Worm (Caenorhabditis elegans) whole organism, early embryonic: ENCODE data around the gene W05B2.2.

ENCODE experiments used
- B0310.2 ChIP-seq: sonication (generic microtip); optimal IDR thresholded peaks from 2 replicates; lab custom pipeline; 2016; ENCODE audit warnings: mild to moderate bottlenecking, missing genetic modification characterization, missing compliant biosample characterization
- F13C5.2 ChIP-seq: sonication (generic microtip); optimal IDR thresholded peaks from 2 replicates; lab custom pipeline; 2017; ENCODE audit warnings: mild to moderate bottlenecking, missing genetic modification characterization, inconsistent platforms, missing compliant biosample characterization
- aly-1 ChIP-seq: sonication (generic microtip); optimal IDR thresholded peaks from 2 replicates; lab custom pipeline; 2016; ENCODE audit warnings: missing genetic modification characterization, missing compliant biosample characterization
- ama-1 ChIP-seq: fragments of 150-350 bp; optimal IDR thresholded peaks from 2 replicates; lab custom pipeline; 2014
- ceh-13 ChIP-seq: fragments of 200-800 bp; sonication (Bioruptor generic); optimal IDR thresholded peaks from 2 replicates; lab custom pipeline; 2018; ENCODE audit warnings: mild to moderate bottlenecking, missing genetic modification characterization, missing compliant biosample characterization
- ceh-36 ChIP-seq: sonication (generic microtip); optimal IDR thresholded peaks from 2 replicates; lab custom pipeline; 2016; ENCODE audit warnings: missing genetic modification characterization, inconsistent platforms, missing compliant biosample characterization
- ets-7 ChIP-seq: sonication (generic microtip); optimal IDR thresholded peaks from 2 replicates; lab custom pipeline; 2016; ENCODE audit warnings: missing genotype, missing genetic modification characterization, missing compliant biosample characterization
- flt-1 ChIP-seq: fragments of 200-800 bp; sonication (Bioruptor generic); IDR thresholded peaks from 2 replicates; pipeline ENCODE4 v1.3.6; 2022; ENCODE audit warnings: missing genetic modification characterization, missing compliant biosample characterization
- hmbx-1 ChIP-seq: sonication (generic microtip); optimal IDR thresholded peaks from 2 replicates; lab custom pipeline; 2016; ENCODE audit warnings: mild to moderate bottlenecking, missing genetic modification characterization, missing compliant biosample characterization
- hmg-4 ChIP-seq: fragments of 200-800 bp; sonication (Bioruptor generic); optimal IDR thresholded peaks from 2 replicates; lab custom pipeline; 2018; ENCODE audit warnings: mild to moderate bottlenecking, missing genetic modification characterization, missing compliant biosample characterization
- hnd-1 ChIP-seq: sonication (generic microtip); optimal IDR thresholded peaks from 2 replicates; lab custom pipeline; 2016; ENCODE audit warnings: missing genetic modification characterization, missing compliant biosample characterization
- pes-1 ChIP-seq: fragments of 200-800 bp; sonication (Bioruptor generic); IDR thresholded peaks from 2 replicates; pipeline ENCODE4 v1.3.6; 2022; ENCODE audit warnings: missing genetic modification reagents, missing genetic modification characterization, missing compliant biosample characterization
- scrt-1 ChIP-seq: fragments of 200-800 bp; sonication (Bioruptor generic); IDR thresholded peaks from 2 replicates; pipeline ENCODE4 v1.3.6; 2022; ENCODE audit warnings: missing genetic modification characterization, missing compliant biosample characterization
- sea-1 ChIP-seq: fragments of 200-800 bp; sonication (Bioruptor generic); conservative IDR thresholded peaks from 2 replicates; pipeline ENCODE4 v1.3.6; 2022; ENCODE audit warnings: missing genetic modification characterization, missing compliant biosample characterization
- tbx-11 ChIP-seq: fragments of 200-800 bp; sonication (Bioruptor generic); IDR thresholded peaks from 2 replicates; pipeline ENCODE4 v1.3.6; 2022; ENCODE audit warnings: missing genetic modification characterization, missing compliant biosample characterization
- tbx-37 ChIP-seq: fragments of 200-800 bp; sonication (Bioruptor generic); conservative IDR thresholded peaks from 2 replicates; pipeline ENCODE4 v1.3.6; 2022; ENCODE audit warnings: missing genetic modification reagents, missing genetic modification characterization, missing compliant biosample characterization
- tra-4 ChIP-seq: sonication (generic microtip); optimal IDR thresholded peaks from 2 replicates; lab custom pipeline; 2017; ENCODE audit warnings: missing genetic modification characterization, missing compliant biosample characterization

Gene W05B2.2

DNA sequence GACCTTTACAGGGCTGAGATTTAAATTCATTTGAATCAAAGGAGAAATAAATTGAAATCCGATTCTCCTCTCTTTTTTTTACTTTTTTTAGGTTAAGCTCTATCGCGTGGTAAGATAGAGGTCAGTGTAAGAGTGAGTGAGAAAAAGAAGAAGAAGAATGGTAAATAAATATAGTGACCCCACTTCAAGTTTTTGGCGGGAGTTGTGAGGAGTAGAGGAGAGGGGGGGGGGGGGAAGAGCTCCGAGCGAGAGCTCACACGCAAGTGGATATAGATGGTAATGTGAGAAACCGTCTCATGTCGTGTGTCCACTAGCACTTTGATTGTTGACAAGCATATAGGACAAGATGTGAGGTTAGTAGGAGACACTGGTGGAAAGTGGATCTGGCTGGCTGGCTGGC, at the start of gene W05B2.2:
W05B2.2 (minus strand) TSS at position 101 of the 400 bp plus-strand sequence.
- TF ChIP-seq B0310.2 (tag; lab: Kevin White, UChicago) = no peak
- no peak for TF ChIP-seq ceh-36 (tag; lab: Kevin White, UChicago)
- no peak for TF ChIP-seq sea-1 (GFP tag; lab: Robert Waterston, UW)
- TF ChIP-seq hmg-4 (GFP tag; lab: Kevin White, UChicago) = no peak
- no peak for TF ChIP-seq flt-1 (GFP tag; lab: Robert Waterston, UW)
- no peak for TF ChIP-seq hmbx-1 (tag; lab: Kevin White, UChicago)
- no peak for TF ChIP-seq tra-4
- no peak for TF ChIP-seq F13C5.2
- no peak for TF ChIP-seq ceh-13 (GFP tag; lab: Kevin White, UChicago)
- no peak for TF ChIP-seq tbx-11 (GFP tag; lab: Robert Waterston, UW)

DNA sequence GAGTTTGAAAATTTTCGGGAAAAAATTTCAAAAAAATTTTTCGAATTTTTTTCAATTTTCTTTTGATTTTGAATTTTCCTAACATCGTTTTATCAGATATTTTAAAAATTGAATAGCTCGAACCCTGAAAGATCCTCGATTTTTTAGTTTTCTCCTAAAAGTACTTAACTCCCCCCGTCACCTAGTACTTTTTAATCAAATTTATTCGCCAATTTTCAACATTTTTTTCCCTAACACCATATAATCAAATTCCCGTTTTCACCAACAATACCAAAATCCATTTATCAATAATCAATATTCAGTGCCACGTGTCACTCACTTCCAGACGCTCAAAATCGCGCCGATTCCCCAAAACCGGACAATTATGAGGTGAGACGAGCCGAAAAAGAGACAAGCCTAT, 45.4 kb upstream of the W05B2.2 start, which contains the start of gene kvs-4:
kvs-4 (plus strand) TSS at position 301 of the 400 bp plus-strand sequence.
- TF ChIP-seq tra-4 = no peak
- no peak for TF ChIP-seq hmbx-1 (tag; lab: Kevin White, UChicago)
- no peak for TF ChIP-seq ceh-13 (GFP tag; lab: Kevin White, UChicago)
- no peak for TF ChIP-seq ama-1 (lab: Kevin White, UChicago)
- no peak for TF ChIP-seq hmg-4 (GFP tag; lab: Kevin White, UChicago)
- no peak for TF ChIP-seq tbx-11 (GFP tag; lab: Robert Waterston, UW)
- no peak for TF ChIP-seq sea-1 (GFP tag; lab: Robert Waterston, UW)
- TF ChIP-seq ceh-36 (tag; lab: Kevin White, UChicago) = no peak
- TF ChIP-seq scrt-1 (GFP tag; lab: Robert Waterston, UW) = no peak
- no peak for TF ChIP-seq hnd-1 (tag; lab: Kevin White, UChicago)
- TF ChIP-seq pes-1 (GFP tag; lab: Robert Waterston, UW) = no peak
- no peak for TF ChIP-seq ets-7 (tag; lab: Kevin White, UChicago)
- no peak for TF ChIP-seq tbx-37 (GFP tag; lab: Robert Waterston, UW)
- TF ChIP-seq F13C5.2 = no peak
- no peak for TF ChIP-seq flt-1 (GFP tag; lab: Robert Waterston, UW)
- TF ChIP-seq aly-1 (tag; lab: Kevin White, UChicago) = no peak
- no peak for TF ChIP-seq B0310.2 (tag; lab: Kevin White, UChicago)

DNA sequence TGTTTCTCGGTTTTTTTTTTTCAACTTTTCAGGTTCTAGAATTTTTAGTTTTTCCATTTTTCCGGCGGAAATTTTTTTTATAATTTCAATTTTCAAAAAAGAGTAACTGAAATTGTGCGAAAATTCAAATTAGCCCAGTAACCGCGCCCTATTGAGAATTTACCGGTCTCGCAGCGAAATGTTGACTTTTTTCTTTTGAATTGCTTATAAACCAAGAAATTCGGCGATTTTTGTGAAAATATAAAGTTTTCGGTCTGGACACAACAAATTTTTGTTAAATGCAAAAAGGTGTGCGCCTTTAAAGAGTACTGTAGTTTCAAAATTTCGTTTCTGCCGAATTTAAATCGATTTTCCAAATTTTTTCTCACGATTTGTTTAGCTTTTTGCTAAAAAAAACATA, 43.7 kb upstream of the W05B2.2 start:
- TF ChIP-seq flt-1 (GFP tag; lab: Robert Waterston, UW) (no peak), ets-7 (tag; lab: Kevin White, UChicago) (no peak), ceh-13 (GFP tag; lab: Kevin White, UChicago) (no peak), F13C5.2 (no peak), tbx-37 (GFP tag; lab: Robert Waterston, UW) (no peak), hmbx-1 (tag; lab: Kevin White, UChicago) (no peak), ama-1 (lab: Kevin White, UChicago) (no peak), tbx-11 (GFP tag; lab: Robert Waterston, UW) (no peak), ceh-36 (tag; lab: Kevin White, UChicago) (no peak), sea-1 (GFP tag; lab: Robert Waterston, UW) (no peak), B0310.2 (tag; lab: Kevin White, UChicago) (no peak), tra-4 (no peak), pes-1 (GFP tag; lab: Robert Waterston, UW) (no peak), hnd-1 (tag; lab: Kevin White, UChicago) (no peak)

DNA sequence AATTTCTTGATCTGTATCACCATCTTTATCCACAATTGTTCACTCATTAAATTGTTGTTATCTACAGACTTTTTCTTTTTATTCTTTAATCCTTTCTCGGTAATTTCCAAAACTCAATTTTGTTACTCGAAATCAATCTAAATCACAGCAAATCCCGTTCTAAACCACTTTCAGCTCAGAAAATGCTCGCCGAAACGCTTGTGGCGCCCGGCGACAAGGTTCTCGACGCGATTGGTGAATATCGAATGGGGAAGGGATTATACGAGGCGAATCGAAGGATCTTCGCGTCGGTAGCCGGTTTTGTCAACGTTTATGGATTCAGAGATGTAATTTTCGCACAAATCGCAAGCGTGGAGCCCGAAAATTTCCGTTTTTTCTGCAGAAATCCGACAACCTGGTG, 42.0 kb upstream of the W05B2.2 start, which contains the start of gene exos-1:
exos-1 (plus strand) TSS at position 175 of the 400 bp plus-strand sequence.
- TF ChIP-seq pes-1 (GFP tag; lab: Robert Waterston, UW) = no peak
- TF ChIP-seq ceh-36 (tag; lab: Kevin White, UChicago) = peak; percentile 30

DNA sequence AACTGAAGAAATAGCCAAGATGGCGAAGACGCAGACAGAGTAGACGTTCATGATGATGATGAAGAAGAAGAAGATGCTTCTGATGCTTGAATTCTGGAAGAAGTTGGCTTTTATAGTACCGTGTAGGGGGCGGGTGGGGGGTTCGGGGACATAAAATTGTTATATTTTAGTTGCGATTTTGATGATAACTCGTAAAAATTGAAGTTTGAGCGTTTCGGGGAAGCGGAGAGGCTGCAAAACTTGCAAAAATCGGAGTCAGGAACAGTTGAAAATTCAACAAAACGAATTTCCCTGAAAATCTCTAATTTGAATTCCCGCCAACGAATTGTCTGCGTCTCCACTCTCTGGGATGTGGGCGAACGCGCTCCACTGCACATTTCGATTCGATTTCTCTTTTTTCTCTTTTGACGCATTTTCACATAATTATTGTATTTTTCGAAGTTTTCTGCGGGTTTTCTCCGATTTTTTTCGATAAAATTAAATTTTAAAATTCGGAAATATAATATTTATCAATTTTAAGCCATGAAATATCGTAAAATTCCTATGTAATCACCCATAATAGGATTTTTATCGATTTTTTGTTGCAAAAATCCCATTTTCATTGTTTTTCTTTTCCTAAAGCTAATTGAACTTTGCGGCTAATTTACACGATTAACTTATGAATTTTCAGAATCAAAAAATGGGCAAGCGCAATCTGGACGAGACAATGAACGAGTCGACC, 40.8 kb upstream of the W05B2.2 start, which contains the start of the genes fipr-17 and Y48A6B.3:
fipr-17 (minus strand) TSS at position 51 of the 721 bp plus-strand sequence.
Y48A6B.3 (plus strand) TSS at position 671 of the 721 bp plus-strand sequence.
- TF ChIP-seq ets-7 (tag; lab: Kevin White, UChicago) (no peak), tra-4 (peak; percentile 25), F13C5.2 (peak; percentile 83)

DNA sequence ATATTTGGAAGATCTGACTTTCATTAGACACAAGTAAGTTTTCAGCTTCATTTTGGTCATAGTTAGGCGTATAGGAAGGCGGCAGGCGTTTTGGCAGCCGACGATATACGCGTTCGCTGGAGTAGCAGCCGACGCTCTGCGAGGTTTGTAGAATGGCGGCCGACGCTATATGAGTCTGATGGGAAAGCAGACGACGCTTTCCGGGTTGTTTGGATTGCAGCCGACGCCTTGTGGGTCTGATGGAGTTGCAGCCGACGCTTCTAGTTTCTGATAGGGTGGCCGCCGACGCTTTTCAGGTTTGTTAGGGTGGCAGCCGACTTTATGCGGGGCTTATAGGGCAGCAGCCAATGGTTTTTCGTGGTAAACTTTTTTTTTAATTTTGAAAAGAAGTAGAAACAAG, 35.9 kb upstream of the W05B2.2 start:
- TF ChIP-seq hnd-1 (tag; lab: Kevin White, UChicago) = no peak
- no peak for TF ChIP-seq tbx-11 (GFP tag; lab: Robert Waterston, UW)
- TF ChIP-seq tbx-37 (GFP tag; lab: Robert Waterston, UW) = no peak
- no peak for TF ChIP-seq F13C5.2
- TF ChIP-seq hmg-4 (GFP tag; lab: Kevin White, UChicago) = no peak
- TF ChIP-seq ceh-36 (tag; lab: Kevin White, UChicago) = no peak
- no peak for TF ChIP-seq ceh-13 (GFP tag; lab: Kevin White, UChicago)
- TF ChIP-seq flt-1 (GFP tag; lab: Robert Waterston, UW) = no peak
- TF ChIP-seq tra-4 = no peak
- TF ChIP-seq pes-1 (GFP tag; lab: Robert Waterston, UW) = no peak
- TF ChIP-seq aly-1 (tag; lab: Kevin White, UChicago) = no peak

DNA sequence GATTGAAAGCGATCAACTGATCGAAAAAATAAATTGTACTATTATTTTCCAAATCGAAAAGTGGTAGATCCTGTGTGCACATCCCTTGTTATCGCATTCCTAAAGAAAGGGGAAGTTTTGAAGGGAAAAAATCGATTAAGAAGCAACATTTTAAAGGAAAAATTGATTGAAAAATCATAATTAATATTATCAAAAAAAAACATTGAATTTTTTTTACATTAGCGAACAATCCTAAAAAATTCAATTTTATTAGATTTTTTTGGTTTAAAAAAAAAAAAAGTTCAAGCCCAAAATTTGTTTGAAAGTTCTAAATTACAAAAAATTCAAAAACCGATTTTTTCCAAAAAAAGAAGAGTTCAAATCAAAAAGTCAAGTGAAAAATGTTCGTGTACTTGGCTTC, 28.2 kb upstream of the W05B2.2 start, which contains the start of gene dmsr-5:
dmsr-5 (minus strand) TSS at position 101 of the 400 bp plus-strand sequence.
- TF ChIP-seq ceh-36 (tag; lab: Kevin White, UChicago) = no peak
- no peak for TF ChIP-seq aly-1 (tag; lab: Kevin White, UChicago)
- TF ChIP-seq hmbx-1 (tag; lab: Kevin White, UChicago) = no peak
- no peak for TF ChIP-seq tbx-37 (GFP tag; lab: Robert Waterston, UW)
- no peak for TF ChIP-seq scrt-1 (GFP tag; lab: Robert Waterston, UW)
- no peak for TF ChIP-seq ceh-13 (GFP tag; lab: Kevin White, UChicago)
- TF ChIP-seq hnd-1 (tag; lab: Kevin White, UChicago) = no peak
- no peak for TF ChIP-seq flt-1 (GFP tag; lab: Robert Waterston, UW)
